Worm (Caenorhabditis elegans) whole organism, early embryonic: ENCODE measurements around the gene cst-1.

Source experiments
- B0310.2 ChIP-seq: sonication (generic microtip); optimal IDR thresholded peaks from 2 replicates; lab custom pipeline; 2016; ENCODE audit warnings: mild to moderate bottlenecking, missing genetic modification characterization, missing compliant biosample characterization
- F13C5.2 ChIP-seq: sonication (generic microtip); optimal IDR thresholded peaks from 2 replicates; lab custom pipeline; 2017; ENCODE audit warnings: mild to moderate bottlenecking, missing genetic modification characterization, inconsistent platforms, missing compliant biosample characterization
- aly-1 ChIP-seq: sonication (generic microtip); optimal IDR thresholded peaks from 2 replicates; lab custom pipeline; 2016; ENCODE audit warnings: missing genetic modification characterization, missing compliant biosample characterization
- ama-1 ChIP-seq: fragments of 150-350 bp; optimal IDR thresholded peaks from 2 replicates; lab custom pipeline; 2014
- ceh-13 ChIP-seq: fragments of 200-800 bp; sonication (Bioruptor generic); optimal IDR thresholded peaks from 2 replicates; lab custom pipeline; 2018; ENCODE audit warnings: mild to moderate bottlenecking, missing genetic modification characterization, missing compliant biosample characterization
- ceh-36 ChIP-seq: sonication (generic microtip); optimal IDR thresholded peaks from 2 replicates; lab custom pipeline; 2016; ENCODE audit warnings: missing genetic modification characterization, inconsistent platforms, missing compliant biosample characterization
- flt-1 ChIP-seq: fragments of 200-800 bp; sonication (Bioruptor generic); IDR thresholded peaks from 2 replicates; pipeline ENCODE4 v1.3.6; 2022; ENCODE audit warnings: missing genetic modification characterization, missing compliant biosample characterization
- hmbx-1 ChIP-seq: sonication (generic microtip); optimal IDR thresholded peaks from 2 replicates; lab custom pipeline; 2016; ENCODE audit warnings: mild to moderate bottlenecking, missing genetic modification characterization, missing compliant biosample characterization
- hnd-1 ChIP-seq: sonication (generic microtip); optimal IDR thresholded peaks from 2 replicates; lab custom pipeline; 2016; ENCODE audit warnings: missing genetic modification characterization, missing compliant biosample characterization
- tra-4 ChIP-seq: sonication (generic microtip); optimal IDR thresholded peaks from 2 replicates; lab custom pipeline; 2017; ENCODE audit warnings: missing genetic modification characterization, missing compliant biosample characterization

DNA sequence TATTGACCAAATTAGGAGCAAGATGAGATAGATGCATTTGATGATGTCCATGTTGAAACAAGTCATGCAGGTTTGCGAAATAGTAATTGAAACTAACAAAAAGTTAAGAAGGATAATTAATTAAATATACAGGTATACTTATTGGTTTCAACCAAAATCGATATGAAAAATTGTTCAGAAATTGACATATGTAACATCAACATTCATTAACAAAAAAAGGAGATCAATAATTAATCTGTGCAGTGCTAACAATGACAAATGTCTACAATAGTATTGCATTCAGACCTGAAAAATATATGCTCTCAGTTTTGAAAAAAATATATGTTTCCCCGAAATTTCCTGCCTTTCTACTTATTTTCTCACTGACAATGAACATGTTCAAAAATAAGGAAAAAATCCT is 29.4 kb downstream of the cst-1 start, which contains the start of gene R160.4:
- TF ChIP-seq hmbx-1 (tag; lab: Kevin White, UChicago), result no peak
- TF ChIP-seq tra-4 (tag; lab: Kevin White, UChicago), result no peak
- no peak for TF ChIP-seq flt-1 (GFP tag; lab: Robert Waterston, UW)
- TF ChIP-seq ama-1 (lab: Kevin White, UChicago), result no peak
- no peak for TF ChIP-seq aly-1 (tag; lab: Kevin White, UChicago)
- no peak for TF ChIP-seq ceh-36
- TF ChIP-seq hnd-1 (tag; lab: Kevin White, UChicago), result no peak
- TF ChIP-seq B0310.2 (tag; lab: Kevin White, UChicago), result no peak
- TF ChIP-seq F13C5.2, result no peak
- no peak for TF ChIP-seq ceh-13
